Worm (Caenorhabditis elegans): Measurements from ENCODE around the gene R07D5.2.

DNA sequence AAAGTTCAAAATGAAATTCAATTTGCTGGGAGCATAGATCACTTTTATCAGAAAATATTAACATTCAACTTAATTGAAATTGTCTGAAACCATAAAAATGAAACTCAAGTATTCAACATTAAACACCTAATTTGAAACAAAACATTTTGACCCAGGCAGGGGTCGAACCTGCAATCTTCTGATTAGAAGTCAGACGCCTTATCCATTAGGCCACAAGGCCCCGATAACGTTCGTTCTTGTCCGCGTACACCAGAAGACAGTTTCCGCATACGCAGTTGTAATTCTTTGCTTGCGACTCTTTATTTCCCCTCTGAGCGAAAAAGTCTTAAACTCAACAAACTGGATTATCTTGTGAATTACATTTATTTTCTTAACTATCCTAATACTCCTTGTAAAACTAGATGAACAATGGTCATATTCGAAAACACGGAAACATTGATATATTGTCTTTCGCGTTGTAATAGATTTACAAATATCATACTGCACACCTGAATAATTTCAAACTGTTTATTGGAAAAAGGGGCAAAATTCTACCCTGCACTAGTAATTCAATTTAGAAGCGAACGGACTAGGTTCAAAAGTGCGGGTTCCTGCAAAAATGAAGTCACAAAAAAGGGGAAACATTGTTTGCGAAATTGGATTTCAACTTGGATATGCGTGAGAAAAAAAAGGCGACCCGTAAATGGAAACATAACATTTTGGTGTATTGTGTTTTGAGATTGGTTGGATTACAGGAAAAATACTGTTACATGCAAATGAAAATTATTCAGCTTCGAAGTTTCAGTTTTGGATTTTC lies 30.2 kb upstream of the R07D5.2 start:
- TF ChIP-seq ets-4 (GFP tag; optimal IDR thresholded peaks at IDR 0.05) (no peak), hmg-1.2 (GFP tag; IDR thresholded peaks at IDR 0.05) (peak; percentile 60; the same call in 1 of the 2 replicates), C17E4.6 (GFP tag; IDR thresholded peaks at IDR 0.05) (no peak), mcd-1 (GFP tag; IDR thresholded peaks at IDR 0.05) (no peak), efl-1 (GFP tag; optimal IDR thresholded peaks at IDR 0.05) (no peak), madf-3 (GFP tag; IDR thresholded peaks at IDR 0.05) (no peak), rcor-1 (GFP tag; IDR thresholded peaks at IDR 0.05) (0 out of 2 replicates have a peak, but pooled peaks have one; percentile 19), ama-1 (optimal IDR thresholded peaks at IDR 0.05) (no peak), ama-1 (GFP tag; optimal IDR thresholded peaks at IDR 0.05) (peak in 1 of 2 experiments; percentile 68), nhr-179 (tag; optimal IDR thresholded peaks at IDR 0.05) (no peak), lag-1 (GFP tag; IDR thresholded peaks at IDR 0.05) (no peak), snpc-4 (GFP tag; optimal IDR thresholded peaks at IDR 0.05) (peak; percentile 71), snpc-4 (tag; optimal IDR thresholded peaks at IDR 0.05) (peak in 2 of 4 experiments; percentile 27 to 81)

All from whole organism, young adult.